Worm (Caenorhabditis elegans) whole organism, mixed stage, embryonic: ENCODE measurements around the gene F37C12.10.

Experiments
- M03D4.4 ChIP-seq: sonication (generic microtip); optimal IDR thresholded peaks from 2 replicates; lab custom pipeline; 2017; ENCODE audit warnings: mild to moderate bottlenecking, missing genetic modification characterization, missing compliant biosample characterization
- ceh-39 ChIP-seq: fragments of 150-350 bp; optimal IDR thresholded peaks from 2 replicates; lab custom pipeline; 2014; ENCODE audit warnings: missing biosample characterization, missing genetic modification characterization
- ceh-83 ChIP-seq: fragments of 200-800 bp; sonication (Bioruptor generic); optimal IDR thresholded peaks from 2 replicates; lab custom pipeline; 2018; ENCODE audit warnings: mild to moderate bottlenecking, missing genetic modification characterization, missing compliant biosample characterization
- hlh-1 ChIP-seq: fragments of 150-350 bp; optimal IDR thresholded peaks from 2 replicates; lab custom pipeline; 2014; ENCODE audit warnings: missing biosample characterization, missing genetic modification reagents, missing genetic modification characterization
- lin-13 ChIP-seq: fragments of 150-350 bp; optimal IDR thresholded peaks from 2 replicates; lab custom pipeline; 2014; ENCODE audit warnings: missing biosample characterization, missing genetic modification characterization
- mep-1 ChIP-seq: fragments of 150-350 bp; optimal IDR thresholded peaks from 2 replicates; lab custom pipeline; 2017; ENCODE audit warnings: missing biosample characterization, missing genetic modification reagents, missing genetic modification characterization, inconsistent platforms
- tbx-8 ChIP-seq: fragments of 200-800 bp; sonication (Bioruptor generic); optimal IDR thresholded peaks from 2 replicates; lab custom pipeline; 2018; ENCODE audit warnings: mild to moderate bottlenecking, missing genetic modification characterization, moderate library complexity, missing compliant biosample characterization

Gene F37C12.10

ce11 chrIII:7141285-7141715 is 46.9 kb downstream of the F37C12.10 start:
- TF ChIP-seq ceh-39 (tag; lab: Kevin White, UChicago) (no peak), hlh-1 (tag; lab: Kevin White, UChicago) (peak; percentile 19), lin-13 (no peak), mep-1 (tag; lab: Kevin White, UChicago) (no peak)

DNA sequence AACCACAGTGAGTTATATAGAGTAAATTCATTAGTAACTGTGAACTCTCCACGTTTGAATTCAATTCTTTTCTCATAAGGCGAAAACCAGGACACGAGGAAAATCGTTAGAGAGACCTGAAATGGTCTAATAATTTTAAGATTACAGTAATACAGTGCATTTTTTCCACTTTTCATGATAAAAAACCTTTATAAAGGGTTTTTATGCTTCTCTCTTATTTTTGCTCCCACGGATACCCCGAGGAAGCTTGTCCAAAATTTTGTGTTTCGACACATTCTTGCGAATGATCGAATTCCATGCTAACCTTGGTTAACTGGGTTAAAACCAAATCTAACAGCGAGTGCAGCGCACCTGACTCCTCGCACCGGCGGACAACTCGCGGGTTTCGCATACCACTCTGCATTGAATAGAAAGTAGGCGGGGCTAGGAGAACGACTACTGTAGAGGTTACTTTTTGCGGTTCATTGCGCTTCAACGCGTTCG is 47.9 kb downstream of the F37C12.10 start:
- TF ChIP-seq ceh-83, result peak; percentile 74
- no peak for TF ChIP-seq M03D4.4 (tag; lab: Kevin White, UChicago)

- no peak for TF ChIP-seq hlh-1 (tag; lab: Kevin White, UChicago)
- TF ChIP-seq tbx-8 (GFP tag; lab: Kevin White, UChicago), result no peak
Observed at ce11 chrIII:7138178-7138577, 50.0 kb downstream of the F37C12.10 start, which contains the start of gene B0280.11. Gene B0280.11, minus strand, starts transcription at chrIII:7138278.
